Fruit fly (Drosophila melanogaster): ENCODE data around the gene mRpS21.

The mRpS21 gene

DNA sequence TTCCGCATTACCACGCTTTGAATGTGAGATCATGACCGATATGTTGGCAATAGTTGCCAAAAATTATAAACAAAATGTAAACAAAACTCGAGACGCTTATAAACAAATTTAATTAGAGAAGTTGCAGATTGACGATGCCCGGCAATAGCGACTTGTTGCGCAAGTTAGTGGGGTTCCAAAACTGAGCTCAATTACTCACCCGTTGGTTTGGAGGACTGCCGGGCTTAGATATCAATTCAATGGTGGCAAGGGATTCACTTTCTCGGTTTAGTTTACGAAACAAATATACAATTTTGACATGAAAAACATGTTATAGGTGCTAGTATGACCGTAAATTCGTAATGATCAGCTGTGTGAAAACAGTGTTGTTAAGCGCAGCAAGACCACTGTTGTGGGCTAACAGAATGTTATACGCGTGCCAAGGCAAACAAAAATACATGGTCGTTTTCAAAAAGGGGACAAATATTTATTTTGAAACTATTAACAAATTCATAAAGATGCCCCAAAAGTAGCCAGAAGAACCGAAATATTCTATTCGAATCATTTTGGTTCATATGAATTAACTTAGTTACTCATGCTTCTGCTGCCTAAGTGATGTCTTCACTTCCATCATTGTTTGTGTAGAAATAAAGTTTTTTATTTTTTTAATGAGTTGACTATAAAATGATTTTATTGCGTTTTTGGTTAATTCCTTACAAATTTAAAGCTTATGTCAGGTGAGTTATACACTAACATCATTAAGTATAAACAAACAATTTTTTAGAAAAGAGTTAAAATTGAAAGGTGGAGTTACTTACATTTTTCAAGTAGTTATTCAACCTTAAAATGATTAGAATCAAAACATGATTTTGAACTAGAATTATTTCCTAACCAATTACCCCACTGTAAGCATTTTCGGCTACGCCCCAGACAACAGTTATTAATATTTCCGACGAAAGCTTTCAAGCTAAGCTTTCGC lies 14.8 kb downstream of the mRpS21 start, which contains the start of gene Elp6 (continued):
- peak; percentile 36 for TF ChIP-seq CG8388 (GFP tag; optimal IDR thresholded peaks at IDR 0.05)
- TF ChIP-seq Hr78 (GFP tag; optimal IDR thresholded peaks at IDR 0.05) = no peak
- TF ChIP-seq sima (GFP tag; optimal IDR thresholded peaks at IDR 0.05) = no peak
- TF ChIP-seq rib (GFP tag; IDR thresholded peaks at IDR 0.05) = no peak
- TF ChIP-seq org-1 (GFP tag; optimal IDR thresholded peaks at IDR 0.05) = peak; percentile 61
- TF ChIP-seq CG13296 (GFP tag; optimal IDR thresholded peaks at IDR 0.05) = peak; percentile 49
- no peak for TF ChIP-seq CG6791 (GFP tag; IDR thresholded peaks at IDR 0.05; ENCODE audit: partially characterized antibody)
- TF ChIP-seq sqz (GFP tag; optimal IDR thresholded peaks at IDR 0.05) = peak; percentile 2
- 0 out of 3 replicates have a peak, but pooled peaks have one; percentile 46 for TF ChIP-seq CG2889 (GFP tag; IDR thresholded peaks at IDR 0.05)
- peak; percentile 68 for TF ChIP-seq ind (GFP tag; optimal IDR thresholded peaks at IDR 0.05)
- TF ChIP-seq dmrt11E (tag; optimal IDR thresholded peaks at IDR 0.05) = no peak
- peak; percentile 69 for TF ChIP-seq Ptx1 (GFP tag; IDR thresholded peaks at IDR 0.05)
- no peak for TF ChIP-seq mld (GFP tag; IDR thresholded peaks at IDR 0.05; ENCODE audit: partially characterized antibody)
- peak in 1 of 2 experiments; percentile 25 for TF ChIP-seq Eip74EF (GFP tag; optimal IDR thresholded peaks at IDR 0.05)
- TF ChIP-seq bigmax (GFP tag; optimal IDR thresholded peaks at IDR 0.05) = no peak
- peak; percentile 27; the same call in 1 of the 3 replicates for TF ChIP-seq zfh1 (GFP tag; IDR thresholded peaks at IDR 0.05)
- TF ChIP-seq CG1792 (GFP tag; optimal IDR thresholded peaks at IDR 0.05) = peak; percentile 60
- no peak for TF ChIP-seq CG34224 (GFP tag; IDR thresholded peaks at IDR 0.05; ENCODE audit: partially characterized antibody)
- no peak for TF ChIP-seq ac (GFP tag; optimal IDR thresholded peaks at IDR 0.05)
- TF ChIP-seq CG12391 (tag; optimal IDR thresholded peaks at IDR 0.05) = peak; percentile 68
- no peak for TF ChIP-seq Neu2 (GFP tag; optimal IDR thresholded peaks at IDR 0.05; ENCODE audit: borderline replicate concordance)
- TF ChIP-seq Hand (GFP tag; optimal IDR thresholded peaks at IDR 0.05) = peak; percentile 61
- TF ChIP-seq tx (GFP tag; optimal IDR thresholded peaks at IDR 0.05) = no peak
- peak; percentile 37 for TF ChIP-seq Usf (GFP tag; optimal IDR thresholded peaks at IDR 0.05)
- peak; percentile 52; the same call in 1 of the 2 replicates for TF ChIP-seq CG7372 (GFP tag; IDR thresholded peaks at IDR 0.05)
- TF ChIP-seq CG10959 (GFP tag; IDR thresholded peaks at IDR 0.05) = no peak
- peak; percentile 53 for TF ChIP-seq slp2 (GFP tag; optimal IDR thresholded peaks at IDR 0.05)
- TF ChIP-seq Vsx1 (GFP tag; optimal IDR thresholded peaks at IDR 0.05) = peak; percentile 38
- TF ChIP-seq CTCF (GFP tag; optimal IDR thresholded peaks at IDR 0.05) = no peak
- TF ChIP-seq p53 (GFP tag; optimal IDR thresholded peaks at IDR 0.05) = no peak
- peak; percentile 34 for TF ChIP-seq gfzf (GFP tag; optimal IDR thresholded peaks at IDR 0.05)
- peak; percentile 41 for TF ChIP-seq CG9215 (GFP tag; IDR thresholded peaks at IDR 0.05)
- peak; percentile 77 for TF ChIP-seq CG10147 (GFP tag; optimal IDR thresholded peaks at IDR 0.05)
- TF ChIP-seq MTF-1 (GFP tag; optimal IDR thresholded peaks at IDR 0.05; ENCODE audit: borderline replicate concordance) = no peak
- TF ChIP-seq run (tag; optimal IDR thresholded peaks at IDR 0.05) = no peak
- TF ChIP-seq dm (GFP tag; optimal IDR thresholded peaks at IDR 0.05) = peak; percentile 54
- TF ChIP-seq CG11398 (GFP tag; optimal IDR thresholded peaks at IDR 0.05) = peak; percentile 45
- TF ChIP-seq NFAT (GFP tag; IDR thresholded peaks at IDR 0.05) = peak; percentile 78
- TF ChIP-seq Atf6 (GFP tag; IDR thresholded peaks at IDR 0.05) = peak; percentile 50; the same call in 1 of the 2 replicates
- peak; percentile 45 for TF ChIP-seq tin (GFP tag; optimal IDR thresholded peaks at IDR 0.05)
- TF ChIP-seq CG14860 (GFP tag; IDR thresholded peaks at IDR 0.05; ENCODE audit: partially characterized antibody) = no peak
- no peak for TF ChIP-seq bowl (GFP tag; IDR thresholded peaks at IDR 0.05)
- no peak for TF ChIP-seq peb (GFP tag; IDR thresholded peaks at IDR 0.05)
- TF ChIP-seq Sry-β (GFP tag; optimal IDR thresholded peaks at IDR 0.05) = no peak
- TF ChIP-seq CG34422 (GFP tag; IDR thresholded peaks at IDR 0.05) = peak; percentile 61
- TF ChIP-seq CG18476 (GFP tag; optimal IDR thresholded peaks at IDR 0.05) = peak; percentile 75
- TF ChIP-seq ap (GFP tag; IDR thresholded peaks at IDR 0.05) = peak; percentile 52
- TF ChIP-seq CG10274 (GFP tag; optimal IDR thresholded peaks at IDR 0.05) = peak; percentile 29
